Fruit fly (Drosophila melanogaster) whole organism, prepupa: ENCODE measurements around the gene CG3397.

Source experiments
- Blimp-1 ChIP-seq: fragments of 200-800 bp; sonication (Bioruptor generic); optimal IDR thresholded peaks from 3 replicates; lab custom pipeline; 2017; ENCODE audit warnings: missing biosample characterization, missing genetic modification characterization, mild to moderate bottlenecking, moderate library complexity, missing genetic modification reagents
- CG10631 ChIP-seq: fragments of 200-800 bp; sonication (Bioruptor generic); optimal IDR thresholded peaks from 2 replicates; lab custom pipeline; 2016; ENCODE audit warnings: missing biosample characterization, missing genetic modification characterization
- CG11762 ChIP-seq: fragments of 200-800 bp; sonication (Bioruptor generic); optimal IDR thresholded peaks from 3 replicates; lab custom pipeline; 2016; ENCODE audit warnings: missing biosample characterization, missing genetic modification characterization; ENCODE audit not compliant: insufficient read depth
- CG11902 ChIP-seq: fragments of 200-800 bp; sonication (Bioruptor generic); optimal IDR thresholded peaks from 3 replicates; lab custom pipeline; 2016; ENCODE audit warnings: missing biosample characterization, missing genetic modification characterization
- CG16779 ChIP-seq: fragments of 200-800 bp; sonication (Bioruptor generic); optimal IDR thresholded peaks from 3 replicates; lab custom pipeline; 2017; ENCODE audit warnings: missing biosample characterization, mild to moderate bottlenecking, missing genetic modification characterization
- CG4318 ChIP-seq: fragments of 200-800 bp; sonication (Bioruptor generic); optimal IDR thresholded peaks from 3 replicates; lab custom pipeline; 2017; ENCODE audit warnings: missing biosample characterization, mild to moderate bottlenecking, missing genetic modification characterization
- CG6163 ChIP-seq: fragments of 200-800 bp; sonication (Bioruptor generic); IDR thresholded peaks from 3 replicates; pipeline ENCODE4 v1.3.6; 2022; ENCODE audit warnings: missing biosample characterization, missing genetic modification characterization
- CG6276 ChIP-seq: fragments of 200-800 bp; sonication (Bioruptor generic); optimal IDR thresholded peaks from 2 replicates; lab custom pipeline; 2017; ENCODE audit warnings: missing biosample characterization, mild to moderate bottlenecking, missing genetic modification characterization
- CG6792 ChIP-seq: fragments of 200-800 bp; sonication (Bioruptor generic); optimal IDR thresholded peaks from 3 replicates; lab custom pipeline; 2016; ENCODE audit warnings: missing biosample characterization, missing genetic modification characterization
- CG8119 ChIP-seq: fragments of 200-800 bp; sonication (Bioruptor generic); IDR thresholded peaks from 3 replicates; pipeline ENCODE4 v1.3.6; 2022; ENCODE audit warnings: missing biosample characterization, missing genetic modification characterization
- CG8632 ChIP-seq: fragments of 200-800 bp; sonication (Bioruptor generic); optimal IDR thresholded peaks from 3 replicates; lab custom pipeline; 2016; ENCODE audit warnings: missing biosample characterization, missing genetic modification characterization
- CG9139 ChIP-seq: fragments of 200-800 bp; sonication (Bioruptor generic); optimal IDR thresholded peaks from 3 replicates; lab custom pipeline; 2017; ENCODE audit warnings: missing biosample characterization, mild to moderate bottlenecking, missing genetic modification characterization
- Eip75B ChIP-seq: fragments of 200-800 bp; sonication (Bioruptor generic); optimal IDR thresholded peaks from 3 replicates; lab custom pipeline; 2016; ENCODE audit warnings: missing biosample characterization, missing genetic modification characterization
- Eip78C ChIP-seq: fragments of 200-800 bp; sonication (Bioruptor generic); peaks from one replicate; lab custom pipeline; 2016; ENCODE audit warnings: missing biosample characterization, missing genetic modification characterization
- Eip93F ChIP-seq: fragments of 200-800 bp; sonication (Bioruptor generic); optimal IDR thresholded peaks from 2 replicates; lab custom pipeline; 2016; ENCODE audit warnings: missing biosample characterization, mild to moderate bottlenecking, missing genetic modification characterization
- Ets96B ChIP-seq: fragments of 200-800 bp; optimal IDR thresholded peaks from 2 replicates; lab custom pipeline; 2019; ENCODE audit warnings: missing biosample characterization, mild to moderate bottlenecking, missing genetic modification characterization, moderate library complexity
- Gug ChIP-seq: fragments of 200-800 bp; sonication (Bioruptor generic); IDR thresholded peaks from 2 replicates; pipeline ENCODE4 v1.3.6; 2022; ENCODE audit warnings: missing biosample characterization, missing genetic modification characterization
- Hr4 ChIP-seq: fragments of 200-800 bp; sonication (Bioruptor generic); optimal IDR thresholded peaks from 3 replicates; lab custom pipeline; 2016; ENCODE audit warnings: missing biosample characterization, missing genetic modification characterization
- Met ChIP-seq: fragments of 200-800 bp; sonication (Bioruptor generic); optimal IDR thresholded peaks from 3 replicates; lab custom pipeline; 2016; ENCODE audit warnings: missing biosample characterization, missing genetic modification characterization
- OdsH ChIP-seq: fragments of 200-800 bp; sonication (Bioruptor generic); optimal IDR thresholded peaks from 3 replicates; lab custom pipeline; 2016; ENCODE audit warnings: missing biosample characterization, missing genetic modification characterization
- achi ChIP-seq: fragments of 200-800 bp; sonication (Bioruptor generic); optimal IDR thresholded peaks from 3 replicates; lab custom pipeline; 2016; ENCODE audit warnings: missing biosample characterization, missing genetic modification characterization
- dac ChIP-seq: fragments of 200-800 bp; sonication (Bioruptor generic); optimal IDR thresholded peaks from 2 replicates; lab custom pipeline; 2017; ENCODE audit warnings: missing biosample characterization, mild to moderate bottlenecking, missing genetic modification characterization
- dsx ChIP-seq: fragments of 200-800 bp; optimal IDR thresholded peaks from 3 replicates; lab custom pipeline; 2019; ENCODE audit warnings: missing biosample characterization, mild to moderate bottlenecking, missing genetic modification characterization, moderate library complexity; ENCODE audit not compliant: poor library complexity, severe bottlenecking
- eg ChIP-seq: fragments of 200-800 bp; sonication (Bioruptor generic); IDR thresholded peaks from 3 replicates; pipeline ENCODE4 v1.3.6; 2022; ENCODE audit warnings: missing biosample characterization, missing genetic modification characterization
- fd59A ChIP-seq: fragments of 200-800 bp; sonication (Bioruptor generic); optimal IDR thresholded peaks from 2 replicates; lab custom pipeline; 2017; ENCODE audit warnings: missing biosample characterization, mild to moderate bottlenecking, missing genetic modification characterization, missing genetic modification reagents
- fkh ChIP-seq: fragments of 200-800 bp; sonication (Bioruptor generic); optimal IDR thresholded peaks from 3 replicates; lab custom pipeline; 2017; ENCODE audit warnings: missing biosample characterization, mild to moderate bottlenecking, missing genetic modification characterization, moderate library complexity
- lz ChIP-seq: fragments of 200-800 bp; sonication (Bioruptor generic); optimal IDR thresholded peaks from 3 replicates; lab custom pipeline; 2016; ENCODE audit warnings: missing biosample characterization, missing genetic modification characterization
- net ChIP-seq: fragments of 200-800 bp; sonication (Bioruptor generic); optimal IDR thresholded peaks from 3 replicates; lab custom pipeline; 2016; ENCODE audit warnings: missing biosample characterization, missing genetic modification characterization
- pdm3 ChIP-seq: fragments of 200-800 bp; sonication (Bioruptor generic); optimal IDR thresholded peaks from 3 replicates; lab custom pipeline; 2016; ENCODE audit warnings: missing biosample characterization, missing genetic modification characterization
- salr ChIP-seq, 2 experiments: fragments of 200-800 bp; sonication (Bioruptor generic); optimal IDR thresholded peaks; 3 replicates each; lab custom pipeline; 2016 to 2018; ENCODE audit warnings: missing biosample characterization in 2 of 2, missing genetic modification characterization in 2 of 2, mild to moderate bottlenecking in 1 of 2
- spab ChIP-seq: fragments of 200-800 bp; sonication (Bioruptor generic); optimal IDR thresholded peaks from 2 replicates; lab custom pipeline; 2017; ENCODE audit warnings: missing biosample characterization, mild to moderate bottlenecking, missing genetic modification characterization, missing genetic modification reagents
- svp ChIP-seq: fragments of 200-800 bp; sonication (Bioruptor generic); peaks from one replicate; lab custom pipeline; 2016; ENCODE audit warnings: missing biosample characterization, missing genetic modification characterization
- vri ChIP-seq: fragments of 200-800 bp; sonication (Bioruptor generic); optimal IDR thresholded peaks from 3 replicates; lab custom pipeline; 2016; ENCODE audit warnings: missing biosample characterization, mild to moderate bottlenecking, missing genetic modification characterization

Gene CG3397

DNA sequence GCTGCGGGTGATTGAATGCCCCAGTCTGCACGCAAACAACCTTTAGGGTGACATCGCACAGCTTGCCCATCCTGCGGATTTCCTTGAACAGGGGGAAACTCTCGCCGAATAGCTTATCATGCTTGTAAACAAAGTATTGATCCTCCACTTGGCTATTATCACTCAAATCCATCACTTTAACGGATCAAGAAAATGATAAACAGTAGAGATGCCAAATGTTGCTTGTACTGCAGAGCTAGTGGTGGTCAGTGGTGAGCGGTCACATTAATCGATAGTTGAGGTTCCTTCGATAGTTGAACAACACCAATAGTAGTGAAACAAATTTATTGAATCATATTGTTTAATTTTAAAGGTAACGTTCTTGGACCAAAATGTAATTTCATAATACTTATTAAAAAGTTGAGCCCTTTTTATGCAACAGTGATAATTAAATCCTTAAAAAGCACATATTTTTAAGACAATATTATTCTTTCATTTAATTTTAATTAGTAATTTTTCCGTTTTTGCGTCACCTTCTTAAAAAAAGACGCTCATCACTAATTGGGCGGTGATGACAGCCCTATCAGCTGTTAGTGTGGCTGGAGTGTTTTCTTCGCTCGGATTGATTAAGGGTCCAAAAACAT lies 26.0 kb upstream of the CG3397 start, which contains the start of the genes KLHL18 and GCC185 (continued):
- TF ChIP-seq CG16779 (tag; lab: Kevin White, UChicago) (no peak), pdm3 (GFP tag; lab: Kevin White, UChicago) (no peak), Blimp-1 (GFP tag; lab: Kevin White, UChicago) (peak; percentile 6), salr (GFP tag; optimal IDR thresholded peaks at IDR 0.05; lab: Kevin White, UChicago) (peak in 1 of 2 experiments; percentile 66), Hr4 (peak; percentile 83), Met (GFP tag; lab: Kevin White, UChicago) (peak; percentile 73), lz (GFP tag; lab: Kevin White, UChicago) (peak; percentile 88), CG11762 (GFP tag; lab: Kevin White, UChicago) (peak; percentile 59), Eip75B (GFP tag; lab: Kevin White, UChicago) (no peak), CG6163 (GFP tag; lab: Robert Waterston, UW) (no peak; the same call in 2 of the 3 replicates), dac (GFP tag; lab: Kevin White, UChicago) (peak; percentile 49), CG10631 (GFP tag; lab: Kevin White, UChicago) (peak; percentile 91), CG6792 (GFP tag; lab: Kevin White, UChicago) (peak; percentile 67), spab (GFP tag; lab: Kevin White, UChicago) (peak; percentile 38), CG8632 (GFP tag; lab: Kevin White, UChicago) (peak; percentile 55), Gug (GFP tag; lab: Robert Waterston, UW) (peak; percentile 61), CG6276 (GFP tag; lab: Kevin White, UChicago) (no peak)

DNA sequence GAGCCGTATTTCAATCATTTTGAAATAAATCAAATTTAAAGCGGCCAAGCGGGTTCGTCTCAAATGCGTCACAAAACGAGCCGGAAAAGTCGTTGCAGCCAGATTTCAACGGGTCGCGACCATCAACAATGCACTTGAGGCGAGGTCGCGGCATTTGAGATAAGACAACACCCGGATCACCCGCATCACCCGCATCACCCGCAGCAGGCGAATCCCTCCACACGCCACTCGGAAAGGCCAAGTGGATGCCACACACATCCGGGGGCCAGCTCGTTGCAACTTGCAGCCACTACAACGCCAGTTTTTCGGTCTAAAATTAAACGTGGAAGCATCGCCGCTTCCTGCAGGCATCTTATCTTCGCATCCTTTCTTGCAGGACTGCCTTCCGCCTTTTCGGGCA lies 22.1 kb upstream of the CG3397 start:
- TF ChIP-seq CG11902 (GFP tag; lab: Kevin White, UChicago) (no peak), fd59A (GFP tag; lab: Kevin White, UChicago) (no peak), fkh (GFP tag; lab: Kevin White, UChicago) (no peak), achi (GFP tag; lab: Kevin White, UChicago) (no peak), svp (peak; percentile 64), OdsH (GFP tag; lab: Kevin White, UChicago) (no peak), CG6163 (GFP tag; lab: Robert Waterston, UW) (0 out of 3 replicates have a peak, but pooled peaks have one; percentile 30), CG4318 (GFP tag; lab: Kevin White, UChicago) (no peak), CG9139 (GFP tag; lab: Kevin White, UChicago) (no peak)

DNA sequence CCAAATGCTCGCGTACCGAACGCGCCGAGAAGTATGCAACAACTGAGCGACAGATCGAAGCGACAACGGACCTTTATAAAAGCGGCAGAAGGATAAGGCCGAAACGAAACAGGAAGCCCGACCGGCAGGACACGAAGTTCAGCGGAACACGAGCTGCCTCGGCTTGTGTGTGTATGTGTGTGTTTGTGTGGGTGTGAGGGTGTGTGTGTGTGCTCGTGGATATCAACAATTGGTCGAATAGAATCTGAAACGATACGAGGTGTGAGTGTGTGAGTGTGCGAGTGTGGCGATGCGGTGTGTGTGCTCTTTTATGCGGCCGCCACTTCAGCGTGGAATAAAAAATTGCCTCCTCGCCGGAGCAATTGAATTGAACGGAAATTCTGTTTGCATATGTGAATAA lies 21.1 kb upstream of the CG3397 start, which contains the start of gene Tk:
Gene Tk (minus strand): TSS at position 57 of the 400 bp plus-strand sequence.
- TF ChIP-seq Ets96B (tag; lab: Kevin White, UChicago) = no peak
- no peak for TF ChIP-seq eg (GFP tag; lab: Robert Waterston, UW)
- TF ChIP-seq CG16779 (tag; lab: Kevin White, UChicago) = no peak
- no peak for TF ChIP-seq Eip93F (GFP tag; lab: Kevin White, UChicago)
- no peak for TF ChIP-seq vri
- TF ChIP-seq CG6792 (GFP tag; lab: Kevin White, UChicago) = no peak
- TF ChIP-seq CG8119 (GFP tag; lab: Robert Waterston, UW) = no peak
- no peak for TF ChIP-seq net (GFP tag; lab: Kevin White, UChicago)
- TF ChIP-seq, all 60 proteins: peak for 0

DNA sequence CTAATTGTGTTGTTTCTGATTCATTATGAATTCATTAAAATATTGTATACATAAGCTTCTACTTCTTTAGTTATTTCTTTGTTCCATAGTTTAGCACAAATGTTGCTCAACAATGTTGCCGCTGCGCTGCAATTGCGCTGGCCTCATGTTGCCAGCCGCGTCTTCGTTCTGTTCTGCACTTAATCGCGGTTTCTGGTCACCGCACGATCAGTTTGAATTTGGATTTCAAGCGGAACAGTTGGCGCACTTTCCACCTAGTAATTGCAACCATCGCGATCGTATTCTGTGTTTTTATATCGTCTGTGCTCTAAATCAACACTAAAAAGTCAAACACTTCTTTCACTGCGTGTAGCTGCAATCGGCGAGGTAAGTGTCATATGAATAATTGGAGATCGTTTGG lies 14.7 kb upstream of the CG3397 start, which contains the start of gene Ect3:
Gene Ect3 (plus strand): TSS at position 205 of the 400 bp plus-strand sequence.
- TF ChIP-seq Hr4 = no peak
- TF ChIP-seq Eip78C (GFP tag; lab: Kevin White, UChicago) = peak; percentile 47
- no peak for TF ChIP-seq dsx
- no peak for TF ChIP-seq fd59A (GFP tag; lab: Kevin White, UChicago)
